Worm (Caenorhabditis elegans) whole organism, L1 larva: ENCODE data around the gene C53D6.7.

ENCODE experiments used
- aha-1 ChIP-seq: fragments of 150-350 bp; optimal IDR thresholded peaks from 2 replicates; lab custom pipeline; 2014; ENCODE audit warnings: missing biosample characterization, missing genetic modification characterization
- alr-1 ChIP-seq: fragments of 200-800 bp; sonication (Bioruptor generic); optimal IDR thresholded peaks from 2 replicates; lab custom pipeline; 2018; ENCODE audit warnings: borderline replicate concordance, mild to moderate bottlenecking, missing genetic modification characterization, missing compliant biosample characterization
- ceh-82 ChIP-seq, 3 experiments: fragments of 150-350 bp in 1 of 3; sonication (generic microtip) in 2 of 3; optimal IDR thresholded peaks; 2 replicates each; lab custom pipeline; 2014 to 2017; ENCODE audit warnings: missing biosample characterization in 3 of 3, missing genetic modification characterization in 3 of 3
- lin-35 ChIP-seq, 2 experiments: fragments of 150-350 bp; optimal IDR thresholded peaks; 2 replicates each; lab custom pipeline; 2014; ENCODE audit warnings: missing biosample characterization in 2 of 2, missing genetic modification characterization in 2 of 2, missing genetic modification reagents in 2 of 2
- mab-9 ChIP-seq: fragments of 200-800 bp; sonication (Bioruptor generic); IDR thresholded peaks from 2 replicates; pipeline ENCODE4 v1.3.6; 2022; ENCODE audit warnings: missing genetic modification reagents, missing genetic modification characterization, missing compliant biosample characterization
- nhr-11 ChIP-seq: fragments of 150-350 bp; optimal IDR thresholded peaks from 2 replicates; lab custom pipeline; 2014; ENCODE audit warnings: missing biosample characterization, missing genetic modification characterization
- unc-86 ChIP-seq: sonication (generic microtip); optimal IDR thresholded peaks from 2 replicates; lab custom pipeline; 2016; ENCODE audit warnings: missing genetic modification characterization, missing compliant biosample characterization
- ztf-11 ChIP-seq, 2 experiments: sonication (generic microtip); optimal IDR thresholded peaks; 2 replicates each; lab custom pipeline; 2016 to 2017; ENCODE audit warnings: missing genetic modification characterization in 2 of 2, missing biosample characterization in 1 of 2, missing compliant biosample characterization in 1 of 2

DNA sequence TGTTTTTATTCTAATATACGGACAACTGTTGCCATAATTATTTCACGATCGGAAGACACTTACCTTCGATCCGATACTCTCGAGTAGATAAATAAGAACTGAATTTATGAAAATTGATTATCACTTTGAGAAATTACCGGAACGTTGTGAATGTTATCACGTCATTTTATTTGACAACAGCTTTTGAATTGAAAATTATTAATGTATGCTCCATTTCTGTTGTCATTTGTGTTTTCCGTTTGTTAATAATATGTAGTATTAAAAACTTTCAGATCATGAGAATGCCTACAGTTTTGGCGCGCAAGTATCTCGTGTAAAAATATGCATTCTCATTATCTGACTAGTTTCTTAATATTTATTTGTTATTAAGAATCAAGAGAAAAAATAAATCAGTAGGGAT is 2.6 kb downstream of the C53D6.7 start, which contains the start of gene C53D6.10:
- TF ChIP-seq aha-1 (tag; lab: Kevin White, UChicago), result no peak
- TF ChIP-seq unc-86 (tag; lab: Kevin White, UChicago), result no peak
- TF ChIP-seq ztf-11 (tag; optimal IDR thresholded peaks at IDR 0.05; lab: Kevin White, UChicago), result no peak
- no peak for TF ChIP-seq lin-35 (GFP tag; optimal IDR thresholded peaks at IDR 0.05; lab: Kevin White, UChicago)
- TF ChIP-seq ceh-82 (tag; optimal IDR thresholded peaks at IDR 0.05; lab: Kevin White, UChicago), result no peak
- TF ChIP-seq mab-9 (GFP tag; lab: Robert Waterston, UW), result no peak
- no peak for TF ChIP-seq alr-1
- no peak for TF ChIP-seq nhr-11 (tag; lab: Kevin White, UChicago)
